Fruit fly (Drosophila melanogaster): ENCODE results near the gene CG7950.

dm6 chr3R:30036609-30037008 lies 20.1 kb upstream of the CG7950 start, which contains the start of gene ZIPIC:
- TF ChIP-seq Gug (GFP tag; IDR thresholded peaks at IDR 0.05) (no peak), acj6 (GFP tag; optimal IDR thresholded peaks at IDR 0.05) (no peak), CG3032 (tag; optimal IDR thresholded peaks at IDR 0.05) (no peak), CG6163 (GFP tag; IDR thresholded peaks at IDR 0.05) (no peak), CG6854 (GFP tag; optimal IDR thresholded peaks at IDR 0.05) (no peak)
